Worm (Caenorhabditis elegans) whole organism, late embryonic: Measurements from ENCODE around the gene C18A11.3.

Experiments used
- lim-6 ChIP-seq: sonication (generic microtip); optimal IDR thresholded peaks from 2 replicates; lab custom pipeline; 2016; ENCODE audit warnings: missing genetic modification characterization, missing compliant biosample characterization
- nhr-232 ChIP-seq: sonication (generic microtip); optimal IDR thresholded peaks from 2 replicates; lab custom pipeline; 2016; ENCODE audit warnings: missing genetic modification characterization, missing compliant biosample characterization
- tbx-2 ChIP-seq: sonication (generic microtip); optimal IDR thresholded peaks from 2 replicates; lab custom pipeline; 2016; ENCODE audit warnings: missing genetic modification characterization, missing compliant biosample characterization

C18A11.3 gene

DNA sequence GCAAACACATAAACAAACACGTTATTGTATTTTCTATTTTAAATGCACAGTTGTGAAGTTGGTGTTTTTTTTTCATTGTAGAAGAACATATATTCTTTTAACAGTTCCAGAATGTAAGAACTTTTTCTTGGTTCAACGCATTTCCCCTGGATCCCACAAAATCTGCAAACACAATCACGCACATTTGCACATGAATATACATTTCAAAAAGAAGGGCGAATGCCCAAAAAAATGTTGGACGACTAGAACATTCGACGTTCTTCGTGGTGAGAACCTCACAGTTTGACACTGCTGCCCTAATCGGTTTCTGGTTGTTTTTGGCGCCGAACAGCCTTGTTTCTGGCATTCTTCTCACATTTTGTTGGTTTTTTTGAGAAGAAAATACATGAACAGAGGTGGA, 48.6 kb downstream of the C18A11.3 start:
- TF ChIP-seq lim-6 (no peak), tbx-2 (tag; lab: Kevin White, UChicago) (peak; percentile 19)
- TF ChIP-seq, all 69 proteins: peak for 1

DNA sequence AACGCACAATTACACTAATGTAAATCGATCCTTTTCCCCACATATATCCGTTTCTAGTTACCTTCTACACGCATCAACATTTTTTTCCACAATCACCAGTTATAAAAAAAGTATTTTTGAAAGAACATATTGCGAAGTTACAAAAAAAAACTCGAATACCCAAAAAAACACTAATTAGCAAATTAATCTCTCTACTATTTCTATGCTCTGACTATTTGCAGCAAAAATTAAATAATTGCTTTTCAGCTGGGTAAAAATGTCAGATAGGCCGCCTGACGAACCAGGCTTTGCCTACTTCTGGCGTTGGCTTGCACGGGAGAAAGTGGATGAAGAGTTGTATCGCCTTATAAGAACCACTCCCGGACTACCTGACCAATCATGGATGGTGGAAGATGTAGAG, 49.3 kb downstream of the C18A11.3 start, which contains the start of gene K07E3.1:
K07E3.1 (plus strand) TSS at position 247 of the 400 bp plus-strand sequence.
- TF ChIP-seq nhr-232 (tag; lab: Kevin White, UChicago) = no peak
